Fruit fly (Drosophila melanogaster): Measurements from ENCODE around the gene CG9109.

The CG9109 gene

dm6 chr2L:6062382-6063082, 28.3 kb upstream of the CG9109 start, which contains the start of the genes ND-51 and CG13994 (continued):
- TF ChIP-seq CG14965 (GFP tag; optimal IDR thresholded peaks at IDR 0.05; ENCODE audit: borderline replicate concordance): no peak
- TF ChIP-seq Sox100B (GFP tag; optimal IDR thresholded peaks at IDR 0.05): no peak
- TF ChIP-seq Side (GFP tag; optimal IDR thresholded peaks at IDR 0.05): peak; percentile 82
- no peak for TF ChIP-seq prd (optimal IDR thresholded peaks at IDR 0.05)
- peak; percentile 86 for TF ChIP-seq prd (GFP tag; IDR thresholded peaks at IDR 0.05)
- TF ChIP-seq CG4854 (GFP tag; optimal IDR thresholded peaks at IDR 0.05): peak; percentile 83
- TF ChIP-seq trem (tag; optimal IDR thresholded peaks at IDR 0.05): peak; percentile 92
- no peak for TF ChIP-seq vnd (GFP tag; IDR thresholded peaks at IDR 0.05; ENCODE audit: partially characterized antibody)
- peak; percentile 65 for TF ChIP-seq stc (GFP tag; IDR thresholded peaks at IDR 0.05)
- TF ChIP-seq CG13624 (GFP tag; optimal IDR thresholded peaks at IDR 0.05): peak; percentile 86
- peak; percentile 70 for TF ChIP-seq CG6272 (GFP tag; IDR thresholded peaks at IDR 0.05)
- peak; percentile 78 for TF ChIP-seq Six4 (GFP tag; optimal IDR thresholded peaks at IDR 0.05)
- TF ChIP-seq Hmx (GFP tag; optimal IDR thresholded peaks at IDR 0.05): peak; percentile 62
- TF ChIP-seq CG4404 (GFP tag; IDR thresholded peaks at IDR 0.05): peak; percentile 61; the same call in 1 of the 2 replicates
- peak; percentile 79 for TF ChIP-seq CG16863 (GFP tag; optimal IDR thresholded peaks at IDR 0.05)
- no peak; the same call in 1 of the 2 replicates for TF ChIP-seq dan (GFP tag; IDR thresholded peaks at IDR 0.05)
- peak; percentile 85 for TF ChIP-seq gem (tag; optimal IDR thresholded peaks at IDR 0.05)
- TF ChIP-seq Meics (GFP tag; optimal IDR thresholded peaks at IDR 0.05): peak; percentile 79
- no peak for TF ChIP-seq hth (optimal IDR thresholded peaks at IDR 0.05)
- TF ChIP-seq Fer2 (tag; optimal IDR thresholded peaks at IDR 0.05): peak; percentile 82
- peak; percentile 77 for TF ChIP-seq CG10147 (GFP tag; optimal IDR thresholded peaks at IDR 0.05)
- peak; percentile 99 for TF ChIP-seq sens (GFP tag)
- TF ChIP-seq repo (GFP tag; optimal IDR thresholded peaks at IDR 0.05): peak; percentile 78
- TF ChIP-seq CG4707 (GFP tag; optimal IDR thresholded peaks at IDR 0.05): no peak
- peak; percentile 69 for TF ChIP-seq CG2875 (GFP tag; optimal IDR thresholded peaks at IDR 0.05)
- peak; percentile 61 for TF ChIP-seq CG18619 (GFP tag; optimal IDR thresholded peaks at IDR 0.05)
- peak; percentile 90 for TF ChIP-seq CG2120 (GFP tag; optimal IDR thresholded peaks at IDR 0.05)
- TF ChIP-seq Myb (GFP tag; optimal IDR thresholded peaks at IDR 0.05): peak; percentile 68
- TF ChIP-seq Drgx (GFP tag; IDR thresholded peaks at IDR 0.05): peak; percentile 77
- peak; percentile 82 for TF ChIP-seq CG13424 (tag; optimal IDR thresholded peaks at IDR 0.05)
- peak; percentile 93 for TF ChIP-seq HmgZ (tag; optimal IDR thresholded peaks at IDR 0.05)
- peak; percentile 63 for TF ChIP-seq peb (GFP tag; IDR thresholded peaks at IDR 0.05)
- peak; percentile 2 for TF ChIP-seq gcm2 (GFP tag; optimal IDR thresholded peaks at IDR 0.05)
- peak; percentile 90 to 94 for TF ChIP-seq Pdp1 (GFP tag; optimal IDR thresholded peaks at IDR 0.05)
- TF ChIP-seq Dp (GFP tag; optimal IDR thresholded peaks at IDR 0.05): peak; percentile 15
- TF ChIP-seq BtbVII (GFP tag; optimal IDR thresholded peaks at IDR 0.05): peak; percentile 55
- no peak for TF ChIP-seq fd64A (GFP tag; optimal IDR thresholded peaks at IDR 0.05)
- peak; percentile 71 for TF ChIP-seq CG18476 (GFP tag; optimal IDR thresholded peaks at IDR 0.05)
- TF ChIP-seq CG11085 (GFP tag; IDR thresholded peaks at IDR 0.05): peak; percentile 82
- peak; percentile 39 for TF ChIP-seq CG3407 (GFP tag; optimal IDR thresholded peaks at IDR 0.05)
- peak; percentile 74 for TF ChIP-seq Rx (GFP tag; IDR thresholded peaks at IDR 0.05)
- TF ChIP-seq CHES-1-like (GFP tag; optimal IDR thresholded peaks at IDR 0.05): peak; percentile 79
- TF ChIP-seq cas (GFP tag; IDR thresholded peaks at IDR 0.05): peak; percentile 80
- TF ChIP-seq Scr (GFP tag; IDR thresholded peaks at IDR 0.05; ENCODE audit: partially characterized antibody): peak; percentile 44; the same call in 1 of the 2 replicates
- 0 out of 2 replicates have a peak, but pooled peaks have one; percentile 16 for TF ChIP-seq CG11696 (GFP tag; IDR thresholded peaks at IDR 0.05)
- peak; percentile 85 for TF ChIP-seq Xrp1 (GFP tag; IDR thresholded peaks at IDR 0.05)
- TF ChIP-seq CG12155 (GFP tag; optimal IDR thresholded peaks at IDR 0.05): peak; percentile 81
- no peak for TF ChIP-seq cad (GFP tag; optimal IDR thresholded peaks at IDR 0.05)
- peak; percentile 86 for TF ChIP-seq ems (GFP tag; optimal IDR thresholded peaks at IDR 0.05)
- peak; percentile 11 for TF ChIP-seq CG8359 (GFP tag; optimal IDR thresholded peaks at IDR 0.05; ENCODE audit: borderline replicate concordance)
